Fruit fly (Drosophila melanogaster) whole organism, embryonic: ENCODE measurements around the gene CG13385.

Source experiments
- Bteb2 ChIP-seq: fragments of 200-800 bp; sonication (Bioruptor generic); optimal IDR thresholded peaks from 2 replicates; lab custom pipeline; 2016; ENCODE audit warnings: missing biosample characterization, missing genetic modification characterization
- CG11696 ChIP-seq: fragments of 200-800 bp; sonication (Bioruptor generic); IDR thresholded peaks from 2 replicates; pipeline ENCODE4 v1.3.6; 2022; ENCODE audit warnings: missing biosample characterization, missing genetic modification characterization
- CG12659 ChIP-seq: fragments of 200-800 bp; sonication (Bioruptor generic); optimal IDR thresholded peaks from 3 replicates; lab custom pipeline; 2017; ENCODE audit warnings: mild to moderate bottlenecking, missing biosample characterization, missing genetic modification reagents, missing genetic modification characterization
- CG12942 ChIP-seq: fragments of 200-800 bp; sonication (Bioruptor generic); optimal IDR thresholded peaks from 3 replicates; lab custom pipeline; 2016; ENCODE audit warnings: missing biosample characterization, missing genetic modification characterization
- CG13287 ChIP-seq: fragments of 200-800 bp; sonication (Bioruptor generic); IDR thresholded peaks from 2 replicates; pipeline ENCODE4 v1.3.6; 2022; ENCODE audit warnings: missing biosample characterization, missing genetic modification characterization; ENCODE audit not compliant: partially characterized antibody
- CG14441 ChIP-seq: fragments of 200-800 bp; sonication (Bioruptor generic); IDR thresholded peaks from 2 replicates; pipeline ENCODE4 v1.3.6; 2022; ENCODE audit warnings: missing biosample characterization, missing genetic modification characterization
- CG15479 ChIP-seq: fragments of 200-800 bp; sonication (Bioruptor generic); optimal IDR thresholded peaks from 3 replicates; lab custom pipeline; 2019; ENCODE audit warnings: missing biosample characterization, mild to moderate bottlenecking, missing genetic modification characterization, moderate library complexity
- CG18011 ChIP-seq: fragments of 200-800 bp; sonication (Bioruptor generic); optimal IDR thresholded peaks from 2 replicates; lab custom pipeline; 2017; ENCODE audit warnings: missing biosample characterization, missing genetic modification characterization, mild to moderate bottlenecking, moderate library complexity, missing genotype
- CG33213 ChIP-seq: fragments of 200-800 bp; sonication (Bioruptor generic); optimal IDR thresholded peaks from 3 replicates; lab custom pipeline; 2016; ENCODE audit warnings: missing biosample characterization, missing genetic modification characterization
- CG43689 ChIP-seq: fragments of 200-800 bp; sonication (Bioruptor generic); IDR thresholded peaks from 2 replicates; pipeline ENCODE4 v1.3.6; 2022; ENCODE audit warnings: missing biosample characterization, missing genetic modification characterization
- CG4404 ChIP-seq: fragments of 200-800 bp; sonication (Bioruptor generic); IDR thresholded peaks from 2 replicates; pipeline ENCODE4 v1.3.6; 2022; ENCODE audit warnings: missing biosample characterization, missing genetic modification characterization
- CG4854 ChIP-seq: fragments of 200-800 bp; sonication (Bioruptor generic); optimal IDR thresholded peaks from 2 replicates; lab custom pipeline; 2016; ENCODE audit warnings: missing biosample characterization, missing genetic modification characterization, inconsistent platforms
- CG5245 ChIP-seq: fragments of 200-800 bp; sonication (Bioruptor generic); optimal IDR thresholded peaks from 3 replicates; lab custom pipeline; 2016; ENCODE audit warnings: missing biosample characterization, missing genetic modification characterization
- CG6689 ChIP-seq: fragments of 200-800 bp; sonication (Bioruptor generic); IDR thresholded peaks from 2 replicates; pipeline ENCODE4 v1.3.6; 2022; ENCODE audit warnings: missing biosample characterization, missing genetic modification characterization
- CG7745 ChIP-seq: fragments of 200-800 bp; sonication (Bioruptor generic); optimal IDR thresholded peaks from 2 replicates; lab custom pipeline; 2018; ENCODE audit warnings: missing biosample characterization, mild to moderate bottlenecking, missing genetic modification characterization, moderate library complexity
- CG7987 ChIP-seq: fragments of 200-800 bp; sonication (Bioruptor generic); optimal IDR thresholded peaks from 2 replicates; lab custom pipeline; 2018; ENCODE audit warnings: missing biosample characterization, mild to moderate bottlenecking, missing genetic modification characterization, moderate library complexity
- CG9817 ChIP-seq: fragments of 200-800 bp; sonication (Bioruptor generic); optimal IDR thresholded peaks from 2 replicates; lab custom pipeline; 2018; ENCODE audit warnings: missing biosample characterization, mild to moderate bottlenecking, missing genetic modification characterization, moderate library complexity
- CG9876 ChIP-seq: fragments of 200-800 bp; sonication (Bioruptor generic); optimal IDR thresholded peaks from 2 replicates; lab custom pipeline; 2016; ENCODE audit warnings: missing biosample characterization, missing genetic modification characterization
- CrebB ChIP-seq: fragments of 200-800 bp; sonication (Bioruptor generic); optimal IDR thresholded peaks from 3 replicates; lab custom pipeline; 2018; ENCODE audit warnings: missing biosample characterization, mild to moderate bottlenecking, missing genetic modification characterization
- Fer3 ChIP-seq: fragments of 200-800 bp; sonication (Bioruptor generic); optimal IDR thresholded peaks from 2 replicates; lab custom pipeline; 2018; ENCODE audit warnings: missing biosample characterization, mild to moderate bottlenecking, missing genetic modification characterization, moderate library complexity
- HLH3B ChIP-seq: fragments of 200-800 bp; sonication (Bioruptor generic); IDR thresholded peaks from 2 replicates; pipeline ENCODE4 v1.3.6; 2022; ENCODE audit warnings: missing biosample characterization, missing genetic modification characterization
- Lhr ChIP-seq: fragments of 200-800 bp; sonication (Bioruptor generic); optimal IDR thresholded peaks from 3 replicates; lab custom pipeline; 2017; ENCODE audit warnings: mild to moderate bottlenecking, missing biosample characterization, missing genetic modification reagents, missing genetic modification characterization
- Ravus ChIP-seq: fragments of 200-800 bp; sonication (Bioruptor generic); IDR thresholded peaks from 2 replicates; pipeline ENCODE4 v1.3.6; 2022; ENCODE audit warnings: missing biosample characterization, missing genetic modification characterization
- Sox102F ChIP-seq: fragments of 200-800 bp; sonication (Bioruptor generic); optimal IDR thresholded peaks from 2 replicates; lab custom pipeline; 2018; ENCODE audit warnings: missing biosample characterization, mild to moderate bottlenecking, missing genetic modification characterization, moderate library complexity
- Sry-β ChIP-seq: fragments of 200-800 bp; sonication (Bioruptor generic); optimal IDR thresholded peaks from 2 replicates; lab custom pipeline; 2018; ENCODE audit warnings: missing biosample characterization, mild to moderate bottlenecking, missing genetic modification characterization, moderate library complexity
- dysf ChIP-seq: fragments of 200-800 bp; sonication (Bioruptor generic); IDR thresholded peaks from 3 replicates; pipeline ENCODE4 v1.3.6; 2022; ENCODE audit warnings: missing biosample characterization, missing genetic modification characterization
- ftz-f1 ChIP-seq: fragments of 200-800 bp; sonication (Bioruptor generic); optimal IDR thresholded peaks from 2 replicates; lab custom pipeline; 2016; ENCODE audit warnings: missing biosample characterization, missing genetic modification characterization
- gem ChIP-seq: fragments of 200-800 bp; sonication (Bioruptor generic); optimal IDR thresholded peaks from 2 replicates; lab custom pipeline; 2019; ENCODE audit warnings: missing biosample characterization, mild to moderate bottlenecking, missing genetic modification characterization, moderate library complexity
- insv ChIP-seq, 2 experiments: fragments of 200-800 bp; sonication (Bioruptor generic); optimal IDR thresholded peaks; 3 replicates each; lab custom pipeline; 2016 to 2018; ENCODE audit warnings: missing biosample characterization in 2 of 2, missing genetic modification characterization in 2 of 2
- jumu ChIP-seq: fragments of 200-800 bp; sonication (Bioruptor generic); optimal IDR thresholded peaks from 3 replicates; lab custom pipeline; 2016; ENCODE audit warnings: missing biosample characterization, missing genetic modification characterization
- lab ChIP-seq: fragments of 200-800 bp; sonication (Bioruptor generic); optimal IDR thresholded peaks from 3 replicates; lab custom pipeline; 2017; ENCODE audit warnings: missing biosample characterization, missing genetic modification characterization, mild to moderate bottlenecking, moderate library complexity, missing genetic modification reagents
- lbe ChIP-seq: fragments of 200-800 bp; sonication (Bioruptor generic); optimal IDR thresholded peaks from 2 replicates; lab custom pipeline; 2016; ENCODE audit warnings: missing biosample characterization, mild to moderate bottlenecking, missing genetic modification characterization
- lilli ChIP-seq: fragments of 200-800 bp; sonication (Bioruptor generic); optimal IDR thresholded peaks from 3 replicates; lab custom pipeline; 2016; ENCODE audit warnings: missing biosample characterization, missing genetic modification characterization
- lola ChIP-seq, 3 experiments: fragments of >200 bp in 2 of 3; fragments of 200-800 bp in 1 of 3; sonication (Bioruptor generic) in 1 of 3; optimal IDR thresholded peaks; 2 replicates each; lab custom pipeline; 2017 to 2019; ENCODE audit warnings: missing biosample characterization in 3 of 3, missing genetic modification characterization in 3 of 3, mild to moderate bottlenecking in 1 of 3, moderate library complexity in 1 of 3
- lov ChIP-seq, 2 experiments: fragments of 200-800 bp in 1 of 2; fragments of >200 bp in 1 of 2; sonication (Bioruptor generic) in 1 of 2; IDR thresholded peaks in 1 of 2; optimal IDR thresholded peaks in 1 of 2; 2 replicates in 1 of 2; 3 replicates in 1 of 2; pipeline versions ENCODE4 v1.3.6 to Lab custom; 2017 to 2022; ENCODE audit warnings: missing biosample characterization in 1 of 2, missing genetic modification characterization in 1 of 2
- nom ChIP-seq: fragments of 200-800 bp; sonication (Bioruptor generic); optimal IDR thresholded peaks from 2 replicates; lab custom pipeline; 2017; ENCODE audit warnings: missing biosample characterization, missing genetic modification characterization, mild to moderate bottlenecking, moderate library complexity, missing genetic modification reagents
- otp ChIP-seq: fragments of 200-800 bp; sonication (Bioruptor generic); IDR thresholded peaks from 3 replicates; pipeline ENCODE4, ENCODE4 v1.3.6; 2022; ENCODE audit warnings: missing biosample characterization, missing genetic modification characterization
- pho ChIP-seq: fragments of 200-800 bp; sonication (Bioruptor generic); optimal IDR thresholded peaks from 2 replicates; lab custom pipeline; 2016; ENCODE audit warnings: missing biosample characterization, missing genetic modification characterization
- phol ChIP-seq: fragments of 200-800 bp; sonication (Bioruptor generic); optimal IDR thresholded peaks from 3 replicates; lab custom pipeline; 2018; ENCODE audit warnings: missing biosample characterization, mild to moderate bottlenecking, missing genetic modification characterization, moderate library complexity
- scrt ChIP-seq: fragments of 200-800 bp; sonication (Bioruptor generic); optimal IDR thresholded peaks from 2 replicates; lab custom pipeline; 2018; ENCODE audit warnings: missing biosample characterization, mild to moderate bottlenecking, missing genetic modification characterization, moderate library complexity
- sens-2 ChIP-seq: fragments of 200-800 bp; sonication (Bioruptor generic); IDR thresholded peaks from 2 replicates; pipeline ENCODE4 v1.3.6; 2022; ENCODE audit warnings: missing biosample characterization, missing genetic modification characterization
- seq ChIP-seq: fragments of 200-800 bp; sonication (Bioruptor generic); IDR thresholded peaks from 2 replicates; pipeline ENCODE4 v1.3.6; 2022; ENCODE audit warnings: missing biosample characterization, missing genetic modification characterization
- sisA ChIP-seq: fragments of 200-800 bp; sonication (Bioruptor generic); IDR thresholded peaks from 2 replicates; pipeline ENCODE4 v1.3.6; 2022; ENCODE audit warnings: missing biosample characterization, missing genetic modification characterization
- tin ChIP-seq: fragments of 200-800 bp; sonication (Bioruptor generic); optimal IDR thresholded peaks from 3 replicates; lab custom pipeline; 2016; ENCODE audit warnings: missing biosample characterization, missing genetic modification characterization
- twi ChIP-seq: fragments of 200-800 bp; optimal IDR thresholded peaks from 2 replicates; lab custom pipeline; 2019; ENCODE audit warnings: missing biosample characterization, mild to moderate bottlenecking, missing genetic modification characterization, moderate library complexity
- vnd ChIP-seq: fragments of 200-800 bp; sonication (Bioruptor generic); IDR thresholded peaks from 3 replicates; pipeline ENCODE4 v1.3.6; 2022; ENCODE audit warnings: missing biosample characterization, missing genetic modification characterization; ENCODE audit not compliant: partially characterized antibody
- yki ChIP-seq: fragments of >200 bp; optimal IDR thresholded peaks from 3 replicates; lab custom pipeline; 2018

The CG13385 gene

dm6 chr2L:8403286-8404270 lies 7.1 kb downstream of the CG13385 start, which contains the start of gene emb (continued):
- TF ChIP-seq CG6689 (GFP tag; lab: Robert Waterston, UW) (0 out of 2 replicates have a peak, but pooled peaks have one; percentile 34), CG11696 (no peak), vnd (GFP tag; lab: Robert Waterston, UW) (peak; percentile 97), CG4404 (no peak), jumu (GFP tag; lab: Kevin White, UChicago) (peak; percentile 58), CG4854 (peak; percentile 43), CG5245 (GFP tag; lab: Kevin White, UChicago) (no peak), CG14441 (GFP tag; lab: Robert Waterston, UW) (peak; percentile 30; the same call in 1 of the 2 replicates), Sox102F (GFP tag; lab: Kevin White, UChicago) (no peak), gem (no peak), Ravus (GFP tag; lab: Robert Waterston, UW) (no peak), CG12942 (peak; percentile 9), phol (tag; lab: Kevin White, UChicago) (peak; percentile 68), CG7987 (GFP tag; lab: Kevin White, UChicago) (peak; percentile 57), lab (GFP tag; lab: Kevin White, UChicago) (no peak), CG18011 (GFP tag; lab: Kevin White, UChicago) (no peak), CG15479 (no peak), lola (GFP tag; optimal IDR thresholded peaks at IDR 0.05; lab: Kevin White, UChicago) (peak in 1 of 3 experiments; percentile 38), CrebB (tag; lab: Kevin White, UChicago) (peak; percentile 33), insv (GFP tag; optimal IDR thresholded peaks at IDR 0.05; lab: Kevin White, UChicago) (peak in 1 of 2 experiments; percentile 41), lbe (GFP tag; lab: Kevin White, UChicago) (peak; percentile 7), CG13287 (GFP tag; lab: Robert Waterston, UW) (peak; percentile 93), tin (GFP tag; lab: Kevin White, UChicago) (peak; percentile 34), sisA (GFP tag; lab: Robert Waterston, UW) (no peak), Lhr (GFP tag; lab: Kevin White, UChicago) (peak; percentile 93), Bteb2 (peak; percentile 14), Sry-β (GFP tag; lab: Kevin White, UChicago) (peak; percentile 3), nom (GFP tag; lab: Kevin White, UChicago) (peak; percentile 91), ftz-f1 (GFP tag; lab: Kevin White, UChicago) (peak; percentile 19), lilli (GFP tag; lab: Kevin White, UChicago) (peak; percentile 67), otp (GFP tag; lab: Robert Waterston, UW) (0 out of 3 replicates have a peak, but pooled peaks have one; percentile 9), seq (GFP tag; lab: Robert Waterston, UW) (no peak), CG43689 (no peak), CG7745 (tag; lab: Kevin White, UChicago) (no peak), Fer3 (tag; lab: Kevin White, UChicago) (peak; percentile 30), CG12659 (peak; percentile 93), sens-2 (GFP tag; lab: Robert Waterston, UW) (no peak), CG9817 (tag; lab: Kevin White, UChicago) (peak; percentile 29), scrt (GFP tag; lab: Kevin White, UChicago) (no peak), dysf (GFP tag; lab: Robert Waterston, UW) (peak; percentile 57; the same call in 2 of the 3 replicates), lov (optimal IDR thresholded peaks at IDR 0.05; lab: Kevin White, UChicago) (no peak), lov (GFP tag; IDR thresholded peaks at IDR 0.05; lab: Robert Waterston, UW) (no peak), CG9876 (GFP tag; lab: Kevin White, UChicago) (peak; percentile 25), yki (lab: Kevin White, UChicago) (no peak), CG33213 (GFP tag; lab: Kevin White, UChicago) (peak; percentile 89), pho (GFP tag; lab: Kevin White, UChicago) (peak; percentile 65), HLH3B (GFP tag; lab: Robert Waterston, UW) (no peak), twi (tag; lab: Kevin White, UChicago) (peak; percentile 40)
